Worm (Caenorhabditis elegans): Measurements from ENCODE around the gene daf-3.

Gene daf-3

DNA sequence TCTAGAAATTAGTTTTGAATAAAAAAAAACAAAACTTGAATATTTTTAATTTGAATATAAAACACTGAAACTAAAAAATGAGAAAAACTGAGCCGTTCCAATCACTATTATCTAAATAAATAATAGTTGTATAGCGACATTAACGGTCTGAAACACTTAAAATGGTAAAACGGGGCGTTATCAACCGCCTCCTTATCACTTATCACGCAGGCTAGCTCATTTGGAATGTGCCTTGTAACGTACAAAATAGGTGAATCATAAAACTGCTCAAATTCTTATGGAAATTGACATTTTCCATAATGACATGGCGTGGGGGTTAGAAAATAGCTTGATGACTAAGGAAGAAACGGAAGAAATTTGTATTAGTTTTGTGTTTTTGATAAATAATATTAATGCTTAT is 9.3 kb downstream of the daf-3 start, which contains the start of gene ifd-2:
ifd-2 (minus strand) TSS at position 1 of the 400 bp plus-strand sequence.
- TF ChIP-seq F13H6.1 (tag; optimal IDR thresholded peaks at IDR 0.05), result no peak
- peak; percentile 42 for TF ChIP-seq crh-2 (tag; optimal IDR thresholded peaks at IDR 0.05)
- no peak for TF ChIP-seq nhr-11 (tag; optimal IDR thresholded peaks at IDR 0.05)
- no peak for TF ChIP-seq blmp-1 (tag; optimal IDR thresholded peaks at IDR 0.05; ENCODE audit: insufficient read depth)
- TF ChIP-seq nhr-129 (tag; optimal IDR thresholded peaks at IDR 0.05), result no peak
- TF ChIP-seq nhr-77 (tag; optimal IDR thresholded peaks at IDR 0.05), result no peak
- no peak for TF ChIP-seq mdl-1 (tag; optimal IDR thresholded peaks at IDR 0.05)
- TF ChIP-seq fos-1 (tag; optimal IDR thresholded peaks at IDR 0.05), result peak; percentile 94

DNA sequence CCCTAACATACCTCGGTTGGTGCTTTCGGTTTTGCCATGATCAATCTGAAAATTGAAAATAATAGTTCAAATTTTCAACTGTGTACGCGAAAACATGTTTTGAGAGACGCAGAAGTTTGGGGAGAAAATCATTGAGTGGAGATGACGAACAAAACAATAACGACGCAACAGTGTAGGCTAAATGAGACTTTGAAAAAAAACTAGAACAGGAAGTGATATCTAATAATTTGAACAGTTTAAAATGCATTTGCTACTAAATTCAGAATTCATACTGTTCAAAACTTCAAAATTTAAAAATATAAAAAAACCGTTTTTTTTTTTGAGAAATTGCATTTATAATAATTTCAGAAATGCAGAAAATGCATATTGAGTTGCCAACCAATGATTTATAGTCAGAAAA is 12.2 kb downstream of the daf-3 start, which contains the start of gene F25E2.3:
F25E2.3 (minus strand) TSS at position 101 of the 400 bp plus-strand sequence.
- TF ChIP-seq ztf-11 (tag; optimal IDR thresholded peaks at IDR 0.05) (no peak), zag-1 (tag; optimal IDR thresholded peaks at IDR 0.05) (no peak), aly-2 (tag; optimal IDR thresholded peaks at IDR 0.05) (no peak), lin-39 (tag; optimal IDR thresholded peaks at IDR 0.05) (no peak), unc-55 (GFP tag; optimal IDR thresholded peaks at IDR 0.05) (no peak), nhr-23 (tag; optimal IDR thresholded peaks at IDR 0.05) (no peak), alr-1 (tag; optimal IDR thresholded peaks at IDR 0.05) (no peak), ztf-1 (GFP tag; conservative IDR thresholded peaks at IDR 0.05) (no peak), blmp-1 (tag; optimal IDR thresholded peaks at IDR 0.05; ENCODE audit: insufficient read depth) (no peak), mbf-1 (tag; optimal IDR thresholded peaks at IDR 0.05) (no peak), ceh-16 (tag; optimal IDR thresholded peaks at IDR 0.05) (no peak), nhr-12 (tag; optimal IDR thresholded peaks at IDR 0.05) (no peak), peb-1 (tag; optimal IDR thresholded peaks at IDR 0.05) (no peak), mab-5 (tag; optimal IDR thresholded peaks at IDR 0.05) (no peak), lin-13 (GFP tag; optimal IDR thresholded peaks at IDR 0.05) (no peak), ceh-82 (tag; optimal IDR thresholded peaks at IDR 0.05) (no peak)

DNA sequence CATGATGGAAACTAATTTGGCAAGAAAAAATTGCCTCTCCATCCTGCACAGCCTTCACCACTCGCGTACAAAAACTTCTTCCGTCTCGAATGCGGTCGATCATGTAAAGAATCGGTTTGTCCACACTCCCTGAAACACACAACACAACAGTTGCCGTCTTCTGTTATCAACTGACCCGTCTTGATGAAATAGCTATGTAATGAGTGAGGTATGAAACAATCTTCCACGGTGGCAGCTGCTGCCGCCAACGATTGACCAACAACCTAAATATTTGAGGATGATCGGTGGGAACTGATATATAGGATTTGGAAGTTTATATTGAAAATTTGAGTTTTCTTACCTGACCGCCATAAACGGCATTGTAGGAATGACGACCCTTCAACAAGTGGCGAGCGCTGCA is 13.0 kb downstream of the daf-3 start:
- peak; percentile 40 for TF ChIP-seq nhr-129 (tag; optimal IDR thresholded peaks at IDR 0.05)
- peak; percentile 14 for TF ChIP-seq F13H6.1 (tag; optimal IDR thresholded peaks at IDR 0.05)
- TF ChIP-seq R02D3.7 (tag; optimal IDR thresholded peaks at IDR 0.05), result no peak
- TF ChIP-seq lsy-2 (tag; optimal IDR thresholded peaks at IDR 0.05), result peak in 1 of 2 experiments; percentile 17

DNA sequence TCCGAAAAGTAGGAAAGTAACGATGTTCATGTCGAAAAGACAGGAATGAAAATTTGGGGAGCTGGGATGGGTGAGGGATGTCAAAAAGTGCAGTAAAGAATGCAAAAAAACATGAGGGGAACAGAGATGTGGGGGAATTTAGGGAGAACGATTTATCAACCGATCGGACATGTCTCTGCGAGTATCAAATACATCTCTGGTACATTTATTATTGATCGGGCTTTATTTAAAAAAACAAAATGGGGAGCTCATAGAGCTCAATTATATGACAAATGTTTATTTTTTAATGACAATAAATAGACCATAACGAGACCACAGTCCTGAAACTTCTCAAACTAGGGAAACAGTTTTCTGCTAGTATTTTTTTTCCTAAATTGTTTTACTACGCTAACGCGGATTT is 14.6 kb downstream of the daf-3 start, which contains the start of gene F25E2.2:
F25E2.2 (minus strand) TSS at position 101 of the 400 bp plus-strand sequence.
- TF ChIP-seq ceh-82 (tag; optimal IDR thresholded peaks at IDR 0.05) (no peak), ama-1 (optimal IDR thresholded peaks at IDR 0.05) (no peak), sem-4 (tag; optimal IDR thresholded peaks at IDR 0.05) (no peak), lin-39 (tag; optimal IDR thresholded peaks at IDR 0.05) (no peak), unc-62 (GFP tag; optimal IDR thresholded peaks at IDR 0.05) (no peak)

DNA sequence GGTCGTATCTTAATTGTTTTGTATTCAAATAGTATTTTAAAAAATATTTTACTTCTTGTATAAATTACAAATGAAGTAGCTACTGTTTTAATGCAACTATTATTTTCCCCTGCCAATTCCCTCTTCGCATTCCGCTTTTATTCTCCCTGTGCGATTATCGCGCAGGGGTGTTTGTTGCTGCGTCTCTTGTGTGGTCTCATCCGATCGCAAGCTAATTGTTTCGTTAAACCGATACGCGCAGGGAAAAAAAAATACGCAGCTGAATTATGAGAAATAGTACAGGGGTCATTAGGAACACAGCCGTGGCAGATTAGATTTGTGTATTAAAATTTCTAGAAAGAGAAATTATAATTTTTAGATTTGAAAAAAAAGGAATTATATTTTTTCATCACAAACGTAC is 18.8 kb downstream of the daf-3 start:
- TF ChIP-seq lin-11 (tag; optimal IDR thresholded peaks at IDR 0.05), result peak; percentile 99
- TF ChIP-seq mab-5 (tag; optimal IDR thresholded peaks at IDR 0.05), result peak; percentile 98
- peak; percentile 99 for TF ChIP-seq C34F6.9 (tag; optimal IDR thresholded peaks at IDR 0.05)
- TF ChIP-seq elt-1 (tag; optimal IDR thresholded peaks at IDR 0.05), result no peak
- TF ChIP-seq elt-3 (tag; optimal IDR thresholded peaks at IDR 0.05), result no peak
- TF ChIP-seq skn-1 (tag; optimal IDR thresholded peaks at IDR 0.05), result peak; percentile 93
- TF ChIP-seq mdl-1 (tag; optimal IDR thresholded peaks at IDR 0.05), result peak; percentile 84 to 93
- peak; percentile 99 for TF ChIP-seq ceh-16 (tag; optimal IDR thresholded peaks at IDR 0.05)
- peak; percentile 63 for TF ChIP-seq nhr-12 (tag; optimal IDR thresholded peaks at IDR 0.05)
- TF ChIP-seq unc-39 (tag; optimal IDR thresholded peaks at IDR 0.05), result peak; percentile 46
- peak; percentile 95 for TF ChIP-seq gmeb-1 (tag; optimal IDR thresholded peaks at IDR 0.05)
- TF ChIP-seq dmd-4 (tag; optimal IDR thresholded peaks at IDR 0.05), result peak; percentile 77
- TF ChIP-seq crh-2 (tag; optimal IDR thresholded peaks at IDR 0.05), result peak; percentile 100
- no peak for TF ChIP-seq nhr-23 (tag; optimal IDR thresholded peaks at IDR 0.05)
- TF ChIP-seq lin-13 (GFP tag; optimal IDR thresholded peaks at IDR 0.05), result peak; percentile 98
- TF ChIP-seq Y55F3AM.14 (GFP tag; optimal IDR thresholded peaks at IDR 0.05), result peak; percentile 96
- peak; percentile 98 for TF ChIP-seq nhr-10 (tag; optimal IDR thresholded peaks at IDR 0.05)
- TF ChIP-seq nhr-6 (tag; optimal IDR thresholded peaks at IDR 0.05), result peak; percentile 98
- peak; percentile 96 for TF ChIP-seq nhr-77 (tag; optimal IDR thresholded peaks at IDR 0.05)
- peak; percentile 97 for TF ChIP-seq F13H6.1 (tag; optimal IDR thresholded peaks at IDR 0.05)
- TF ChIP-seq aly-2 (tag; optimal IDR thresholded peaks at IDR 0.05), result no peak
- TF ChIP-seq nhr-25 (tag; optimal IDR thresholded peaks at IDR 0.05), result peak; percentile 98
- TF ChIP-seq blmp-1 (tag; optimal IDR thresholded peaks at IDR 0.05; ENCODE audit: insufficient read depth), result peak; percentile 83
- peak; percentile 67 for TF ChIP-seq ZK546.5 (tag; optimal IDR thresholded peaks at IDR 0.05)
- TF ChIP-seq peb-1 (tag; optimal IDR thresholded peaks at IDR 0.05), result no peak
- peak; percentile 89 for TF ChIP-seq snpc-4 (tag; optimal IDR thresholded peaks at IDR 0.05)
- peak; percentile 89 for TF ChIP-seq lin-39 (tag; optimal IDR thresholded peaks at IDR 0.05)
- TF ChIP-seq ztf-4 (tag; optimal IDR thresholded peaks at IDR 0.05), result peak; percentile 96
- peak; percentile 97 for TF ChIP-seq sma-9 (GFP tag; optimal IDR thresholded peaks at IDR 0.05)
- TF ChIP-seq sma-9 (tag; optimal IDR thresholded peaks at IDR 0.05), result no peak
- TF ChIP-seq ceh-82 (tag; optimal IDR thresholded peaks at IDR 0.05), result peak; percentile 98
- peak; percentile 93 for TF ChIP-seq unc-62 (GFP tag; optimal IDR thresholded peaks at IDR 0.05)

Data from whole organism, L2 larva.